Worm (Caenorhabditis elegans): Measurements from ENCODE around the gene clec-255.

DNA sequence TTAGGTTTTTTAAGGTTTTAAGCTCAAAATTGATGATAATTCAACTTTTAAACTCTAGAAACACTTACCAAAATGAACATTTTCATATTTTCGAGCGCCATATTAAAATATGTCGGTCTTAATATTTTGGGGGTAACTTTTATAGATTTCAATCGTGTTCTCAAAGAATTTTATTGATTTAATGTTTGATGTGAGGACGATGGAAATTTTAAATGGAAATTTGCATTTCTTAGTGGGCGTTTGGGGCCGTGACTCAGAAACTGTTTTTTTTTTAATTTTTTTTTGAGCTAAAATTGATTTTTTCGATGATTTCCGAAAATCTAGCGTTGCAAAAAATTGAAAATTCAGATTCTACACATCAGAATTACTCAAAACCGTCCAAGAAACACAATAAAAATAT, 32.7 kb upstream of the clec-255 start, which contains the start of gene C54E10.10:
- TF ChIP-seq ama-1 (optimal IDR thresholded peaks at IDR 0.05) (no peak), ama-1 (GFP tag; optimal IDR thresholded peaks at IDR 0.05) (no peak), him-1 (tag; optimal IDR thresholded peaks at IDR 0.05) (no peak), dpl-1 (GFP tag; optimal IDR thresholded peaks at IDR 0.05) (no peak), rec-8 (tag; optimal IDR thresholded peaks at IDR 0.05) (no peak), madf-8 (GFP tag; conservative IDR thresholded peaks at IDR 0.05) (no peak), lin-26 (GFP tag; IDR thresholded peaks at IDR 0.05) (no peak), ceh-27 (GFP tag; optimal IDR thresholded peaks at IDR 0.05) (no peak)
